Worm (Caenorhabditis elegans) whole organism, young adult: Measurements from ENCODE around the gene msp-33.

Experiments used
- F57C9.4 ChIP-seq: sonication (generic microtip); optimal IDR thresholded peaks from 2 replicates; lab custom pipeline; 2017; ENCODE audit warnings: mild to moderate bottlenecking, missing genetic modification characterization, missing compliant biosample characterization
- Y56A3A.18 ChIP-seq: fragments of 200-800 bp; sonication (Bioruptor generic); IDR thresholded peaks from 2 replicates; pipeline ENCODE4 v1.3.6; 2022; ENCODE audit warnings: missing genetic modification reagents, missing genetic modification characterization, missing compliant biosample characterization
- Y67H2A.10 ChIP-seq: fragments of 200-800 bp; sonication (Bioruptor generic); conservative IDR thresholded peaks from 2 replicates; pipeline ENCODE4 v1.3.6; 2022; ENCODE audit warnings: missing genetic modification reagents, missing genetic modification characterization, missing compliant biosample characterization
- ZK185.1 ChIP-seq: sonication (generic microtip); optimal IDR thresholded peaks from 2 replicates; lab custom pipeline; 2016; ENCODE audit warnings: mild to moderate bottlenecking, missing genetic modification characterization, missing compliant biosample characterization; ENCODE audit not compliant: poor library complexity, severe bottlenecking
- bed-1 ChIP-seq: fragments of 200-800 bp; sonication (Bioruptor generic); IDR thresholded peaks from 2 replicates; pipeline ENCODE4 v1.3.6; 2022; ENCODE audit warnings: missing genetic modification reagents, missing genetic modification characterization, missing compliant biosample characterization
- ceh-91 ChIP-seq: fragments of 200-800 bp; sonication (Bioruptor generic); IDR thresholded peaks from 2 replicates; pipeline ENCODE4 v1.3.6; 2022; ENCODE audit warnings: missing genetic modification reagents, missing genetic modification characterization, missing compliant biosample characterization
- hmg-20 ChIP-seq: fragments of 200-800 bp; sonication (Bioruptor generic); IDR thresholded peaks from 2 replicates; pipeline ENCODE4 v1.3.6; 2022; ENCODE audit warnings: missing genetic modification reagents, missing genetic modification characterization, missing compliant biosample characterization
- lag-1 ChIP-seq: fragments of 200-800 bp; sonication (Bioruptor generic); IDR thresholded peaks from 2 replicates; pipeline ENCODE4 v1.3.6; 2022; ENCODE audit warnings: missing genetic modification reagents, missing genetic modification characterization, missing compliant biosample characterization
- lir-1 ChIP-seq: fragments of 200-800 bp; sonication (Bioruptor generic); conservative IDR thresholded peaks from 2 replicates; pipeline ENCODE4 v1.3.6; 2022; ENCODE audit warnings: missing genetic modification reagents, missing genetic modification characterization, missing compliant biosample characterization
- mes-4 ChIP-seq: sonication (generic microtip); optimal IDR thresholded peaks from 2 replicates; lab custom pipeline; 2016; ENCODE audit warnings: missing genotype, missing genetic modification characterization, missing compliant biosample characterization
- somi-1 ChIP-seq: fragments of 200-800 bp; sonication (Bioruptor generic); optimal IDR thresholded peaks from 2 replicates; lab custom pipeline; 2018; ENCODE audit warnings: mild to moderate bottlenecking, missing genetic modification characterization, missing compliant biosample characterization
- unc-62 ChIP-seq: fragments of 150-350 bp; optimal IDR thresholded peaks from 2 replicates; lab custom pipeline; 2014; ENCODE audit warnings: missing biosample characterization, missing genetic modification reagents, missing genetic modification characterization
- zfh-2 ChIP-seq: fragments of 200-800 bp; sonication (Bioruptor generic); conservative IDR thresholded peaks from 2 replicates; pipeline ENCODE4 v1.3.6; 2022; ENCODE audit warnings: missing genetic modification reagents, missing genetic modification characterization, missing compliant biosample characterization

DNA sequence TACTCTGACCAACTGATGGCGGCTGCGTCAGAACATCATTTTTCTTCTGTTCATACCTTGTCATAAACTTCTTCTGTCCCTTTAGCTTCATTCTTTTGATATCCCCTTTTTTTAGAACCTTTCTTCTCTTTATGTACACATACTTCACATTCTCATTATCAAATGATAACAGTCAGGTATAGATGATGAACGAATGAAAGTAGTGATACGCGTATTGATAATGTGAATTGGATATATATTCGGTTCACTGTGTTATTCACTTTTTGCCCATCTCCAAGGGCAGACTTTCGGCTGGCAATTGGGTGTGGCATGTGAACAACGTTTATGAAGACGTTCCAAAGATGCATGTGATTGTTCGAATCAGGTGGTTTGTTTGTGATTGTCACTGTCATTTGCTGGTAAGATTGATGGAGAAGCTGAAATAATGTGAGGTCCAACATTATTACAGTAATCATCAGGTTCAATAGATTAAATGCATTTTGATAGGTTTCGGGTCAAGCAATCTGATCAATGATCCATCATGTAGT is 18.1 kb downstream of the msp-33 start, which contains the start of gene F11G11.15:
- TF ChIP-seq ceh-91 (GFP tag; lab: Robert Waterston, UW) (no peak), mes-4 (tag; lab: Kevin White, UChicago) (no peak), ZK185.1 (tag; lab: Kevin White, UChicago) (no peak), hmg-20 (no peak), F57C9.4 (no peak), lir-1 (GFP tag; lab: Robert Waterston, UW) (no peak), zfh-2 (GFP tag; lab: Robert Waterston, UW) (no peak), lag-1 (no peak), Y67H2A.10 (no peak), Y56A3A.18 (GFP tag; lab: Robert Waterston, UW) (no peak), somi-1 (GFP tag; lab: Kevin White, UChicago) (no peak), bed-1 (GFP tag; lab: Robert Waterston, UW) (no peak), unc-62 (no peak)
